Worm (Caenorhabditis elegans) whole organism, young adult: Measurements from ENCODE around the gene Y105C5A.24.
"Not testable (repeated sequence)": the region's sequence is repeated elsewhere in the genome, so short reads cannot be mapped to it uniquely, and the experiment has no call there.

Experiments
- B0019.2 ChIP-seq: fragments of 200-800 bp; sonication (Bioruptor generic); conservative IDR thresholded peaks from 2 replicates; pipeline ENCODE4 v1.3.6; 2022; ENCODE audit warnings: missing genetic modification reagents, missing genetic modification characterization, missing compliant biosample characterization
- C06A6.2 ChIP-seq: fragments of 200-800 bp; sonication (Bioruptor generic); conservative IDR thresholded peaks from 2 replicates; pipeline ENCODE4 v1.3.6; 2022; ENCODE audit warnings: missing genetic modification characterization, missing compliant biosample characterization
- C17E4.6 ChIP-seq: fragments of 200-800 bp; sonication (Bioruptor generic); IDR thresholded peaks from 2 replicates; pipeline ENCODE4 v1.3.6; 2022; ENCODE audit warnings: missing genetic modification reagents, missing genetic modification characterization, missing compliant biosample characterization
- D2030.7 ChIP-seq: fragments of 200-800 bp; sonication (Bioruptor generic); IDR thresholded peaks from 2 replicates; pipeline ENCODE4 v1.3.6; 2022; ENCODE audit warnings: missing genetic modification reagents, missing genetic modification characterization, missing compliant biosample characterization
- F10E7.11 ChIP-seq: sonication (generic microtip); optimal IDR thresholded peaks from 2 replicates; lab custom pipeline; 2017; ENCODE audit warnings: mild to moderate bottlenecking, missing genetic modification characterization, moderate library complexity, missing compliant biosample characterization
- F33H1.4 ChIP-seq: fragments of 200-800 bp; sonication (Bioruptor generic); IDR thresholded peaks from 2 replicates; pipeline ENCODE4 v1.3.6; 2022; ENCODE audit warnings: missing genetic modification reagents, missing genetic modification characterization, missing compliant biosample characterization
- F37B4.10 ChIP-seq: fragments of 200-800 bp; sonication (Bioruptor generic); IDR thresholded peaks from 2 replicates; pipeline ENCODE4 v1.3.6; 2022; ENCODE audit warnings: missing genetic modification characterization, missing compliant biosample characterization
- F39B2.1 ChIP-seq: fragments of 200-800 bp; sonication (Bioruptor generic); IDR thresholded peaks from 2 replicates; pipeline ENCODE4 v1.3.6; 2022; ENCODE audit warnings: missing genetic modification reagents, missing genetic modification characterization, missing compliant biosample characterization
- Y53F4B.3 ChIP-seq: fragments of 200-800 bp; sonication (Bioruptor generic); IDR thresholded peaks from 2 replicates; pipeline ENCODE4 v1.3.6; 2022; ENCODE audit warnings: missing genetic modification reagents, missing genetic modification characterization, missing compliant biosample characterization
- Y53G8AR.9 ChIP-seq: fragments of 200-800 bp; sonication (Bioruptor generic); conservative IDR thresholded peaks from 2 replicates; pipeline ENCODE4 v1.3.6; 2022; ENCODE audit warnings: missing genetic modification reagents, missing genetic modification characterization, missing compliant biosample characterization
- Y56A3A.18 ChIP-seq: fragments of 200-800 bp; sonication (Bioruptor generic); IDR thresholded peaks from 2 replicates; pipeline ENCODE4 v1.3.6; 2022; ENCODE audit warnings: missing genetic modification reagents, missing genetic modification characterization, missing compliant biosample characterization
- Y67H2A.10 ChIP-seq: fragments of 200-800 bp; sonication (Bioruptor generic); conservative IDR thresholded peaks from 2 replicates; pipeline ENCODE4 v1.3.6; 2022; ENCODE audit warnings: missing genetic modification reagents, missing genetic modification characterization, missing compliant biosample characterization
- Y79H2A.3 ChIP-seq: fragments of 200-800 bp; sonication (Bioruptor generic); conservative IDR thresholded peaks from 2 replicates; pipeline ENCODE4 v1.3.6; 2022; ENCODE audit warnings: missing genetic modification reagents, missing genetic modification characterization, missing compliant biosample characterization
- Y95B8A.8 ChIP-seq: fragments of 200-800 bp; sonication (Bioruptor generic); IDR thresholded peaks from 2 replicates; pipeline ENCODE4 v1.3.6; 2022; ENCODE audit warnings: missing genetic modification reagents, missing genetic modification characterization, missing compliant biosample characterization
- aptf-2 ChIP-seq: fragments of 200-800 bp; sonication (Bioruptor generic); conservative IDR thresholded peaks from 2 replicates; pipeline ENCODE4 v1.3.6; 2022; ENCODE audit warnings: missing genetic modification reagents, missing genetic modification characterization, missing compliant biosample characterization
- attf-3 ChIP-seq: fragments of 200-800 bp; sonication (Bioruptor generic); conservative IDR thresholded peaks from 2 replicates; pipeline ENCODE4 v1.3.6; 2022; ENCODE audit warnings: missing genetic modification reagents, missing genetic modification characterization, missing compliant biosample characterization
- attf-6 ChIP-seq: fragments of 200-800 bp; sonication (Bioruptor generic); IDR thresholded peaks from 2 replicates; pipeline ENCODE4 v1.3.6; 2022; ENCODE audit warnings: missing genetic modification reagents, missing genetic modification characterization, missing compliant biosample characterization
- bed-1 ChIP-seq: fragments of 200-800 bp; sonication (Bioruptor generic); IDR thresholded peaks from 2 replicates; pipeline ENCODE4 v1.3.6; 2022; ENCODE audit warnings: missing genetic modification reagents, missing genetic modification characterization, missing compliant biosample characterization
- cebp-1 ChIP-seq, 2 experiments: fragments of 200-800 bp in 1 of 2; sonication (Bioruptor generic) in 1 of 2; sonication (generic microtip) in 1 of 2; IDR thresholded peaks in 1 of 2; optimal IDR thresholded peaks in 1 of 2; 2 replicates each; pipeline versions ENCODE4 v1.3.6 to Lab custom; 2017 to 2022; ENCODE audit warnings: missing compliant biosample characterization in 2 of 2, missing genetic modification characterization in 2 of 2, mild to moderate bottlenecking in 1 of 2, missing genetic modification reagents in 1 of 2, moderate library complexity in 1 of 2
- cebp-2 ChIP-seq: fragments of 200-800 bp; sonication (Bioruptor generic); IDR thresholded peaks from 2 replicates; pipeline ENCODE4 v1.3.6; 2022; ENCODE audit warnings: missing genetic modification characterization, missing compliant biosample characterization
- ceh-100 ChIP-seq: fragments of 200-800 bp; sonication (Bioruptor generic); IDR thresholded peaks from 2 replicates; pipeline ENCODE4 v1.3.6; 2022; ENCODE audit warnings: missing genetic modification reagents, missing genetic modification characterization, missing compliant biosample characterization
- ceh-40 ChIP-seq: fragments of 200-800 bp; sonication (Bioruptor generic); IDR thresholded peaks from 2 replicates; pipeline ENCODE4 v1.3.6; 2022; ENCODE audit warnings: missing genetic modification characterization, missing compliant biosample characterization
- ceh-58 ChIP-seq: fragments of 200-800 bp; sonication (Bioruptor generic); IDR thresholded peaks from 2 replicates; pipeline ENCODE4 v1.3.6; 2022; ENCODE audit warnings: missing genetic modification characterization, missing compliant biosample characterization
- ceh-91 ChIP-seq: fragments of 200-800 bp; sonication (Bioruptor generic); IDR thresholded peaks from 2 replicates; pipeline ENCODE4 v1.3.6; 2022; ENCODE audit warnings: missing genetic modification reagents, missing genetic modification characterization, missing compliant biosample characterization
- dox-1 ChIP-seq: fragments of 200-800 bp; sonication (Bioruptor generic); IDR thresholded peaks from 2 replicates; pipeline ENCODE4 v1.3.6; 2022; ENCODE audit warnings: missing genetic modification reagents, missing genetic modification characterization, missing compliant biosample characterization
- egl-18 ChIP-seq: fragments of 200-800 bp; sonication (Bioruptor generic); IDR thresholded peaks from 2 replicates; pipeline ENCODE4 v1.3.6; 2022; ENCODE audit warnings: missing genetic modification reagents, missing genetic modification characterization, missing compliant biosample characterization
- egl-44 ChIP-seq: fragments of 200-800 bp; sonication (Bioruptor generic); IDR thresholded peaks from 2 replicates; pipeline ENCODE4 v1.3.6; 2022; ENCODE audit warnings: missing genetic modification reagents, missing genetic modification characterization, missing compliant biosample characterization
- egrh-3 ChIP-seq: fragments of 200-800 bp; sonication (Bioruptor generic); IDR thresholded peaks from 2 replicates; pipeline ENCODE4 v1.3.6; 2022; ENCODE audit warnings: missing genetic modification reagents, missing genetic modification characterization, missing compliant biosample characterization
- ekl-4 ChIP-seq: fragments of 200-800 bp; sonication (Bioruptor generic); IDR thresholded peaks from 2 replicates; pipeline ENCODE4 v1.3.6; 2022; ENCODE audit warnings: missing genetic modification reagents, missing genetic modification characterization, missing compliant biosample characterization
- hmg-20 ChIP-seq: fragments of 200-800 bp; sonication (Bioruptor generic); IDR thresholded peaks from 2 replicates; pipeline ENCODE4 v1.3.6; 2022; ENCODE audit warnings: missing genetic modification reagents, missing genetic modification characterization, missing compliant biosample characterization
- hsf-1 ChIP-seq: fragments of 200-800 bp; sonication (Bioruptor generic); IDR thresholded peaks from 2 replicates; pipeline ENCODE4 v1.3.6; 2022; ENCODE audit warnings: missing genetic modification reagents, missing genetic modification characterization, missing compliant biosample characterization
- let-526 ChIP-seq: fragments of 200-800 bp; sonication (Bioruptor generic); IDR thresholded peaks from 2 replicates; pipeline ENCODE4 v1.3.6; 2022; ENCODE audit warnings: missing genetic modification reagents, missing genetic modification characterization, missing compliant biosample characterization
- madf-3 ChIP-seq: fragments of 200-800 bp; sonication (Bioruptor generic); IDR thresholded peaks from 2 replicates; pipeline ENCODE4 v1.3.6; 2022; ENCODE audit warnings: missing genetic modification reagents, missing genetic modification characterization, missing compliant biosample characterization
- madf-6 ChIP-seq: fragments of 200-800 bp; sonication (Bioruptor generic); IDR thresholded peaks from 2 replicates; pipeline ENCODE4 v1.3.6; 2022; ENCODE audit warnings: missing genetic modification reagents, missing genetic modification characterization, missing compliant biosample characterization
- madf-8 ChIP-seq: fragments of 200-800 bp; sonication (Bioruptor generic); conservative IDR thresholded peaks from 2 replicates; pipeline ENCODE4 v1.3.6; 2022; ENCODE audit warnings: missing genetic modification reagents, missing genetic modification characterization, missing compliant biosample characterization
- nfya-2 ChIP-seq: fragments of 200-800 bp; sonication (Bioruptor generic); IDR thresholded peaks from 2 replicates; pipeline ENCODE4 v1.3.6; 2022; ENCODE audit warnings: missing genetic modification reagents, missing genetic modification characterization, missing compliant biosample characterization
- nfyb-1 ChIP-seq: fragments of 200-800 bp; sonication (Bioruptor generic); IDR thresholded peaks from 2 replicates; pipeline ENCODE4 v1.3.6; 2022; ENCODE audit warnings: missing genetic modification reagents, missing genetic modification characterization, missing compliant biosample characterization
- pbrm-1 ChIP-seq: fragments of 200-800 bp; sonication (Bioruptor generic); IDR thresholded peaks from 2 replicates; pipeline ENCODE4 v1.3.6; 2022; ENCODE audit warnings: missing genetic modification reagents, missing genetic modification characterization, missing compliant biosample characterization
- rcor-1 ChIP-seq: fragments of 200-800 bp; sonication (Bioruptor generic); IDR thresholded peaks from 2 replicates; pipeline ENCODE4 v1.3.6; 2022; ENCODE audit warnings: missing genetic modification reagents, missing genetic modification characterization, missing compliant biosample characterization
- snpc-4 ChIP-seq, 5 experiments: fragments of 150-350 bp in 1 of 5; sonication (generic microtip) in 4 of 5; optimal IDR thresholded peaks; 2 replicates each; lab custom pipeline; 2014 to 2018; ENCODE audit warnings: missing genetic modification characterization in 5 of 5, missing biosample characterization in 3 of 5, antibody characterized with exemption in 2 of 5, mild to moderate bottlenecking in 2 of 5, missing compliant biosample characterization in 2 of 5, missing genotype in 2 of 5, moderate library complexity in 2 of 5, missing genetic modification reagents in 1 of 5
- ztf-25 ChIP-seq: fragments of 200-800 bp; sonication (Bioruptor generic); IDR thresholded peaks from 2 replicates; pipeline ENCODE4 v1.3.6; 2022; ENCODE audit warnings: missing genetic modification reagents, missing genetic modification characterization, missing compliant biosample characterization
- ztf-6 ChIP-seq: fragments of 200-800 bp; sonication (Bioruptor generic); IDR thresholded peaks from 2 replicates; pipeline ENCODE4 v1.3.6; 2022; ENCODE audit warnings: missing genetic modification reagents, missing genetic modification characterization, missing compliant biosample characterization

Gene Y105C5A.24

ce11 chrIV:15894819-15895218, 45.1 kb downstream of the Y105C5A.24 start:
- TF ChIP-seq egrh-3 (GFP tag; lab: Robert Waterston, UW): no peak
- no peak for TF ChIP-seq snpc-4 (GFP tag; optimal IDR thresholded peaks at IDR 0.05; lab: Kevin White, UChicago)
- TF ChIP-seq snpc-4 (tag; optimal IDR thresholded peaks at IDR 0.05; lab: Kevin White, UChicago): peak in 1 of 4 experiments; percentile 7
- no peak for TF ChIP-seq F10E7.11
- TF ChIP-seq attf-6: peak; percentile 62; the same call in 1 of the 2 replicates

DNA sequence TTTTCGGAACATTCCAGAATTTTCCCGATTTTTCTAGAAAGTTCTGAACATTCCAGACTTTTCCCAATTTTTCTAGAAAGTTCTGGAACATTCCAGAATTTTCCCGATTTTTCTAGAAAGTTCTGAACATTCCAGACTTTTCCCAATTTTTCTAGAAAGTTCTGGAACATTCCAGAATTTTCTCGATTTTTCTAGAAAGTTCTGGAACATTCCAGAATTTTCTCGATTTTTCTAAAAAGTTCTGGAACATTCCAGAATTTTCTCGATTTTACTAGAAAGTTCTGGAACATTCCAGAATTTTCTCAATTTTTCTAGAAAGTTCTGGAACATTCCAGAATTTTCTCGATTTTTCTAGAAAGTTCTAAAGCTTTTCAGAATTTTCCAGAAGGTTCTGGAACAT, 46.2 kb downstream of the Y105C5A.24 start:
- TF ChIP-seq nfya-2 (GFP tag; lab: Robert Waterston, UW) (peak; percentile 95), B0019.2 (peak; percentile 99), F37B4.10 (GFP tag; lab: Robert Waterston, UW) (0 out of 2 replicates have a peak, but pooled peaks have one; percentile 90), cebp-2 (peak; percentile 97; the same call in 1 of the 2 replicates), let-526 (GFP tag; lab: Robert Waterston, UW) (peak; percentile 98), dox-1 (peak; percentile 100; the same call in 1 of the 2 replicates), hmg-20 (GFP tag; lab: Robert Waterston, UW) (peak; percentile 83; the same call in 1 of the 2 replicates), Y79H2A.3 (GFP tag; lab: Robert Waterston, UW) (peak; percentile 100), madf-3 (peak; percentile 96), Y56A3A.18 (GFP tag; lab: Robert Waterston, UW) (peak; percentile 100), ekl-4 (peak; percentile 98), ceh-40 (GFP tag; lab: Robert Waterston, UW) (peak; percentile 98), pbrm-1 (GFP tag; lab: Robert Waterston, UW) (peak; percentile 97), Y53F4B.3 (GFP tag; lab: Robert Waterston, UW) (peak; percentile 98), madf-6 (GFP tag; lab: Robert Waterston, UW) (peak; percentile 93), D2030.7 (GFP tag; lab: Robert Waterston, UW) (peak; percentile 100), rcor-1 (peak; percentile 99), ceh-91 (GFP tag; lab: Robert Waterston, UW) (peak; percentile 71), ceh-58 (GFP tag; lab: Robert Waterston, UW) (peak; percentile 100; the same call in 1 of the 2 replicates), cebp-1 (GFP tag; IDR thresholded peaks at IDR 0.05; lab: Robert Waterston, UW) (peak; percentile 92), F33H1.4 (GFP tag; lab: Robert Waterston, UW) (peak; percentile 71), C17E4.6 (peak; percentile 97), attf-6 (peak; percentile 99), ztf-6 (GFP tag; lab: Robert Waterston, UW) (peak; percentile 97), nfyb-1 (GFP tag; lab: Robert Waterston, UW) (peak; percentile 96; the same call in 1 of the 2 replicates), ceh-100 (peak; percentile 93), bed-1 (GFP tag; lab: Robert Waterston, UW) (peak; percentile 97), aptf-2 (GFP tag; lab: Robert Waterston, UW) (0 out of 2 replicates have a peak, but pooled peaks have one; percentile 47), madf-8 (GFP tag; lab: Robert Waterston, UW) (peak; percentile 85), ztf-25 (peak; percentile 97), attf-3 (GFP tag; lab: Robert Waterston, UW) (peak; percentile 81), Y95B8A.8 (peak; percentile 98), egl-18 (GFP tag; lab: Robert Waterston, UW) (peak; percentile 98; the same call in 1 of the 2 replicates), Y53G8AR.9 (GFP tag; lab: Robert Waterston, UW) (peak; percentile 98), egl-44 (GFP tag; lab: Robert Waterston, UW) (peak; percentile 95; the same call in 1 of the 2 replicates), Y67H2A.10 (GFP tag; lab: Robert Waterston, UW) (peak; percentile 99), F39B2.1 (peak; percentile 97), egrh-3 (GFP tag; lab: Robert Waterston, UW) (peak; percentile 96), hsf-1 (GFP tag; lab: Robert Waterston, UW) (peak; percentile 100), C06A6.2 (peak; percentile 86; the same call in 1 of the 2 replicates)
- TF ChIP-seq cebp-1 (tag; optimal IDR thresholded peaks at IDR 0.05; lab: Kevin White, UChicago): not testable (repeated sequence)
